Worm (Caenorhabditis elegans) whole organism, L3 larva: Measurements from ENCODE around the gene srh-95.

Experiments used
- ama-1 ChIP-seq: fragments of 150-350 bp; optimal IDR thresholded peaks from 2 replicates; lab custom pipeline; 2018
- daf-12 ChIP-seq: fragments of 150-350 bp; optimal IDR thresholded peaks from 2 replicates; lab custom pipeline; 2014; ENCODE audit warnings: missing biosample characterization, missing genetic modification reagents, missing genetic modification characterization
- egl-27 ChIP-seq: sonication (generic microtip); optimal IDR thresholded peaks from 4 replicates; lab custom pipeline; 2017; ENCODE audit warnings: missing biosample characterization, missing genetic modification reagents, missing genetic modification characterization
- elt-2 ChIP-seq: sonication (generic microtip); optimal IDR thresholded peaks from 2 replicates; lab custom pipeline; 2016; ENCODE audit warnings: missing genetic modification reagents, mild to moderate bottlenecking, missing genetic modification characterization, missing compliant biosample characterization
- elt-3 ChIP-seq, 3 experiments: fragments of 150-350 bp in 1 of 3; sonication (generic microtip) in 2 of 3; optimal IDR thresholded peaks; 2 replicates in 2 of 3; 4 replicates in 1 of 3; lab custom pipeline; 2014 to 2017; ENCODE audit warnings: missing biosample characterization in 3 of 3, missing genetic modification characterization in 3 of 3
- lin-15B ChIP-seq: fragments of 150-350 bp; optimal IDR thresholded peaks from 2 replicates; lab custom pipeline; 2014; ENCODE audit warnings: missing biosample characterization, missing genetic modification characterization
- lin-39 ChIP-seq: fragments of 150-350 bp; optimal IDR thresholded peaks from 2 replicates; lab custom pipeline; 2018; ENCODE audit warnings: missing biosample characterization, missing genetic modification reagents, missing genetic modification characterization
- nhr-23 ChIP-seq: fragments of 150-350 bp; optimal IDR thresholded peaks from 2 replicates; lab custom pipeline; 2014; ENCODE audit warnings: missing biosample characterization, missing genetic modification reagents, missing genetic modification characterization
- nhr-25 ChIP-seq: sonication (generic microtip); optimal IDR thresholded peaks from 2 replicates; lab custom pipeline; 2017; ENCODE audit warnings: missing biosample characterization, missing genetic modification characterization
- pqm-1 ChIP-seq: fragments of 150-350 bp; optimal IDR thresholded peaks from 2 replicates; lab custom pipeline; 2017; ENCODE audit warnings: missing biosample characterization, missing genetic modification characterization, inconsistent platforms
- sea-2 ChIP-seq: fragments of 150-350 bp; sonication (generic microtip); optimal IDR thresholded peaks from 4 replicates; lab custom pipeline; 2014; ENCODE audit warnings: missing biosample characterization, missing genetic modification reagents, missing genetic modification characterization
- tbx-2 ChIP-seq: sonication (generic microtip); optimal IDR thresholded peaks from 2 replicates; lab custom pipeline; 2016; ENCODE audit warnings: mild to moderate bottlenecking, missing genetic modification characterization, missing compliant biosample characterization

DNA sequence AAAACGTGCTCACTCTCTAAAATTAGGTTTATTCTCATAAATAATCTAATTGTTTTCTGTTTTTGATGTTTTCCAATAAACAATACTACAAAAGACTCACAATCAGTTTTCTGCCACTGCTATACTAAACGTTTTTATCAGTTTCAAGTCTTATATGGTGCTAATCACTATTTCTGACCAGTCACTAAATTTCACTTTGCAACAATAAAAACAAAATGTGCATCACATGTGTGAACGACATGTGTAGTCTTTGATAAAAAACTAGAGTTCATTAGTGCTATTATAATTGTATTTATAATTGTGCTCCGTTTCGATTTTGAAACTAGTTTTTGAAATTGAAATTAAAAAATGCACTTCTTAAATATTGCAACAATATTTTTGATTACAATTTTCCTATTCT, 31.2 kb downstream of the srh-95 start, which contains the start of gene cyp-37B1:
- TF ChIP-seq sea-2 (GFP tag; lab: Kevin White, UChicago) (no peak), daf-12 (no peak), lin-15B (tag; lab: Kevin White, UChicago) (no peak), pqm-1 (peak; percentile 97), ama-1 (lab: Kevin White, UChicago) (no peak), elt-2 (tag; lab: Kevin White, UChicago) (peak; percentile 93), egl-27 (tag; lab: Kevin White, UChicago) (no peak), nhr-23 (no peak), lin-39 (no peak), nhr-25 (no peak), elt-3 (tag; optimal IDR thresholded peaks at IDR 0.05; lab: Kevin White, UChicago) (no peak), tbx-2 (tag; lab: Kevin White, UChicago) (no peak)
